Worm (Caenorhabditis elegans): ENCODE data around the gene cank-26.

DNA sequence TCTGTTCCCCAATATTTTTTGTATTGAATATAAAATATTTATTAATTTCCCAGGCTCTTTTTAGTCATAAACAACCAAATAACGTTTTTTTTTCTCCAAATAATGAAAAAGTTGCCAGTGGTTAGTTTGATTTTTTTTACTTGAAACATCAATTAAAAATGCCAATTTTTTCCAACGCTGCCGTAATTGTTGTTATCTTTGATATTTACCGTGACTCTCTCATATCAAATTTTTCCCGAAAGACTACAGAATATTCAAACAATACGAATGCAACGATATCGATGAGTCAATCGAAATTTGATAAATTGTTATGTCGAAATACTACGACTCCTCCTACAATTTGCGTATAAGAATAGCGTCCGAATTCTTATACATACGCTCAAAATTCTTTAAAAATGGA, 12.0 kb upstream of the cank-26 start, which contains the start of gene K10G6.5:
- TF ChIP-seq Y79H2A.3 (GFP tag; conservative IDR thresholded peaks at IDR 0.05) (no peak), unc-62 (GFP tag; optimal IDR thresholded peaks at IDR 0.05) (no peak), aptf-3 (GFP tag; IDR thresholded peaks at IDR 0.05) (no peak), snpc-4 (GFP tag; optimal IDR thresholded peaks at IDR 0.05) (no peak), snpc-4 (tag; optimal IDR thresholded peaks at IDR 0.05) (no peak)

Data from whole organism, young adult.